Worm (Caenorhabditis elegans) whole organism, L4/young adult: ENCODE data around the gene F53A2.1.
A peak's percentile ranks its signal among the peaks of the same experiment; 100 is the strongest.

ENCODE experiments used
- W03F9.2 ChIP-seq: fragments of 150-350 bp; optimal IDR thresholded peaks from 2 replicates; lab custom pipeline; 2014; ENCODE audit warnings: missing biosample characterization, missing genetic modification characterization
- dao-5 ChIP-seq: sonication (generic microtip); optimal IDR thresholded peaks from 2 replicates; lab custom pipeline; 2016; ENCODE audit warnings: missing genotype, missing genetic modification characterization, moderate library complexity, missing compliant biosample characterization
- him-1 ChIP-seq: sonication (generic microtip); optimal IDR thresholded peaks from 2 replicates; lab custom pipeline; 2016; ENCODE audit warnings: missing genotype, missing genetic modification reagents, missing genetic modification characterization, missing compliant biosample characterization

The F53A2.1 gene

DNA sequence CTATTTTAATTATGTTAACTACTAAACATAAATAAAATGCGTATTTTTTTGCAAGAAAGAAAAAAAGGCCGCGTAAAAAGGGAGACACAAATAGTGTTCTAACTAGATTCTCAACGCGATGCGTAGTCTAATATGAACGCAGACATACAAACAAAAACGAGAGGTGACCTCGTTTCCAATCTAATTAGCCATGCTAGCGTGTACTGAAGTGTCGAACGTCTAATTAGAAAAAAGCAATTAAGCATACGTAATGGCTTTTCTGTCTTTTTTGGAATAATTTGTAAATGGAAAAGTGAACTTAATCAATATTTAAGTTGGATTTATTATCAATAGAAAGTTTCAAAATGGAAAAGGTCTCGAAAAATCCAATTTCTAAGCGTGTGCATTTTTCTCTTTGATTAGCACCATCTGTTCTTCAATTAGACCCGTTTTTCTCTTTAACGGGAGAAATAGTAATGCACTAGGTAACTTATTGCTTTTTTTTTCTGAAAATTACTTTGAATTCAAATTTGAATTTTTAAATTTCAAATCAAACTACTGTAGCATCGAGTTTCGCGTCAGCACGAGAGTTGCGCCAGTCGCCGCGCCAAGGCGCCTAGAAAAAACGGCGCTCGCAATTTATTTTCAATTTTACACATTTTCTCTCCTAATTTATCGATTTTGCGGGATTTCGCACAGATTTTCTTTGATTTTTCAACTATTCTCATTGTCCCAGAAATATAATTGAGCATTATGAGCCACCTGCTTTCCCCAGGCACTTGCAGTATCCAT lies 16.1 kb upstream of the F53A2.1 start:
- TF ChIP-seq dao-5 (tag; lab: Kevin White, UChicago) (no peak), him-1 (tag; lab: Kevin White, UChicago) (no peak), W03F9.2 (tag; lab: Kevin White, UChicago) (peak; percentile 25)

DNA sequence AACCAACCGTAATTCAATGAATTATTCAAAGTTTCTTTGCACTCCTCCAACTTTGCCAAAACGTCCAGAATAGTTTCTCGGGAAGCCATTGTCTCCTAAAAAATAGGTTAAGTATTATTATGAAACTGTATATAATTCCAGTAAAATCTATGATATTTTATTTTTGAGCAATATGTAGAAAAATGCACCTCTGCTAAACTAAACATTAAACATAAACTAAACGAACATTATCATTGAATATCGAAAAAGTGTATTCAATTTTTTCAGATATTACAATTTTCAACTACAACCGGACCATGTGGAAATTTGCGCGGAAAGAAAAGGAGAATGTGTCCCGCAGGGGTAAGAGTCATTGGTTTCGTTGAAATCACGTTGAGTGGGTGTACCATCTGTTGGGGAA lies 15.0 kb upstream of the F53A2.1 start, which contains the start of gene F53A2.3:
F53A2.3 (minus strand) TSS at position 101 of the 400 bp plus-strand sequence.
- no peak for TF ChIP-seq W03F9.2 (tag; lab: Kevin White, UChicago)
- TF ChIP-seq him-1 (tag; lab: Kevin White, UChicago), result no peak
- no peak for TF ChIP-seq dao-5 (tag; lab: Kevin White, UChicago)

DNA sequence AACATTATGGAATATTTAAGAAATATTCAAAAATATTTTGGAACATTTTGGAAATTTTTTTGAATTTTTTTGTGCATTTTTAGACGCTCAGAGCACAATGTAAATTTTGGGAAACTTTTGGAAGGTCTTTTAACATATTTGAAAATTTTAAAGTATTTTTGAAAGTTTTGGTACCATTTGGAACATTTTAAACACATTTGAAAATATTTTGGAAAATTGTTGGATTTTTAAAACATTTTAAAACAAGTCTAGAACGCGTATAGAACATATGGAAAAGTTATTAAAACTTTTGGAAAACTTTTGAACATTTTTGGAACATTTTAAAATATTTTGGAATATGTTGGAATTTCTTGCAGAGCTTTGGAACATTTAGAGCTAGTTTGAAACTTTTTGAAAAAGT lies 9.1 kb upstream of the F53A2.1 start, which contains the start of gene sdz-20:
sdz-20 (plus strand) TSS at position 301 of the 400 bp plus-strand sequence.
- TF ChIP-seq him-1 (tag; lab: Kevin White, UChicago), result no peak
- no peak for TF ChIP-seq dao-5 (tag; lab: Kevin White, UChicago)
- TF ChIP-seq W03F9.2 (tag; lab: Kevin White, UChicago), result no peak

DNA sequence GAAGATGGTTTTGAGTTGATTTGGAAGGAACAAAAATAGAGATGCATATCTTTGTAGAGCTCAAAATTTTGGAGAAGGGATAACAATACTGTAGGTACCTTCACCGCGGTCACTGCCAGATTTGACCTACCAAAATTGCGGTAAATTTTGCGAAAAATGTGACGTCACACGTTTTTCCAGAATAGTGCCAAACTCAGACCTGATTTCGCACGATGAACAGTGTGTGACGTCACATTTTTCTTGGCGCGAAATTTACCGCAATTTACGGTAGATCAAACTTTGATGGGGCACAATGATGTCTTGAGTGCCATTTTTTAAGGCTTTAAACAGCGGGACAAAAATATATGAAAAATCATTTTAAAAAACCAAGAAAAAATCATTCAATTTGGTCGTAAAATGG lies 4.3 kb upstream of the F53A2.1 start:
- TF ChIP-seq W03F9.2 (tag; lab: Kevin White, UChicago) (no peak), dao-5 (tag; lab: Kevin White, UChicago) (no peak)

DNA sequence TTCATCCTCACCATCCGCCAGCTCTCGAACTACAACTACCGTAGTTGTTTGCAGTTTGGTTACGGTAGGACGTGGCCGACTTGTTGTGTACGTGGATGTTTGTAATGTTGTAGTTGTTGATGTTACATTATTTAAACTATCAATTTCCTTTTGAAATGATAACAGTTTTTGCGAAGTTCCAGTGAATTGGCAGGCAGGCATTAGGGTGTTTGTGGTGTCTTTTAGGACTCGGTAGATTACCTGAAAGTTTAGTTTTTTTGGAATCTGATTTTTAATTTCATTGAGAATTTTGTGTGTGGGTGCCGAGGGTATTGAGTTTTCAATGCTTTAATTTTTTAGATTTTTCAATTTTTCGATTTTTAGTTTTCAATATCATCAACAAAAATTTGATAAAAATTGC lies 2.1 kb downstream of the F53A2.1 start, which contains the start of gene F53A2.11:
F53A2.11 (minus strand) TSS at position 101 of the 400 bp plus-strand sequence.
- TF ChIP-seq him-1 (tag; lab: Kevin White, UChicago) (no peak), W03F9.2 (tag; lab: Kevin White, UChicago) (no peak), dao-5 (tag; lab: Kevin White, UChicago) (no peak)

DNA sequence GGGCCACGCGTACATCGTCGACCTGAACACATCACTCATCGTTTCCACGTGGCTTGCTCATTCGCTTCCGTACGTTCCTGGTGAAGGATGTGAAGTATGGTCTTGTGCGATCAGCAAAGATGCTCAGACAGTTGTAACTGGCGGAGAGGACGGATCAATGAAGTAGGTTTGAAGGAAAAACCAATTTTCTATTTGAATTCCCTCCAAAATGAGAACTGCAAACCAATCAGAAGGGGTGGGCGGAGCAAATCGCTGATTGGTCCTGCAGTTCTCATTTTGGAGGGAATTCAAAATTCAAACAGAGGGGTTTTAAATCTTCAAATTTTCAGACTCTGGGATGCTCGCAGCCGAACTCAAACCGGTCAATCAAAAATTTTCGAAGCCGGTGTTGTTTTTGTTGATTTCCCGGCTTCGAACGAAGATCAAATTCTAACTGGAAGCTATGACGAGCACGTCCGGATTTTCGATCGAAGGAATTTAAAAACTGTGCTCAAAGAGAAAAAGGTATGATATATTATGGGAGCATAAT lies 7.2 kb downstream of the F53A2.1 start:
- no peak for TF ChIP-seq dao-5 (tag; lab: Kevin White, UChicago)

DNA sequence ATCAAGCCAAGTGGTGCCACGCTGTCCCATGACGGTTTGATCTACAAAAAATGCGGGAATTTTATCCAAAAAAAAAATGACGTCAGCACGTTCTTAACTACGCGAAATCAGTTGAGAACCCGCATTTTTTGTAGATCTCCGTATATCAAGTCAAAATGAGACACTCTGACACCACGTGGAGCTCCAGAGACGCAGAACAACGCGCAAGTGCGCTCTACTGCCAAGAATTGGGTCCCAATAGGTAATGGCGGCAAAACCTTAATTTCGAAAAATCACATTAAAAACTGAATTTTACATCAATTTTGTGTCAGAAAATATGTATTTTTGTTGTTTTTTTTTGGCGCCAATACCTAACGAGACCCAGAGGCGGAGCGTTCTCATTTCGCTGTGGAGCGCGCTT lies 7.7 kb downstream of the F53A2.1 start:
- TF ChIP-seq dao-5 (tag; lab: Kevin White, UChicago) (no peak), him-1 (tag; lab: Kevin White, UChicago) (no peak), W03F9.2 (tag; lab: Kevin White, UChicago) (no peak)

DNA sequence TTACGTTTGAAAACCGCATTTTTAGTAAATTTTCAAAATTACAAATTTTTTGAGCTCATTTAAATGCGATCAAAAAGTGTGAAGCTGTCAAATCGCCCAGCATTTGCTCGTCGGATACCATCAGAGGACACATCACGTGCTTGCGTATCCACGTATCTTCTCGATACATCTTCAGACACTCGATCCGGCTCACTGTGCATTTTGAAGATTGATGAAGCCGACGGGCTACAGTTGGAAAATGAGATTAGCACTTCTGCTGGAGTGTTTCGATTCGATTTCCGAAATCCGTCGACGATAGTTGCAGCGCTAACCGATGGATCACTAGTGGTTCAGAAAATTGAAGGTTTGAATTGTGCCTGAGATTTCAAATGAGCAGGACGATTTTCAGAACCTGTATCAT lies 9.6 kb downstream of the F53A2.1 start, which contains the start of gene dph-7:
dph-7 (plus strand) TSS at position 53 of the 400 bp plus-strand sequence.
- TF ChIP-seq him-1 (tag; lab: Kevin White, UChicago) (no peak), dao-5 (tag; lab: Kevin White, UChicago) (no peak), W03F9.2 (tag; lab: Kevin White, UChicago) (no peak)

DNA sequence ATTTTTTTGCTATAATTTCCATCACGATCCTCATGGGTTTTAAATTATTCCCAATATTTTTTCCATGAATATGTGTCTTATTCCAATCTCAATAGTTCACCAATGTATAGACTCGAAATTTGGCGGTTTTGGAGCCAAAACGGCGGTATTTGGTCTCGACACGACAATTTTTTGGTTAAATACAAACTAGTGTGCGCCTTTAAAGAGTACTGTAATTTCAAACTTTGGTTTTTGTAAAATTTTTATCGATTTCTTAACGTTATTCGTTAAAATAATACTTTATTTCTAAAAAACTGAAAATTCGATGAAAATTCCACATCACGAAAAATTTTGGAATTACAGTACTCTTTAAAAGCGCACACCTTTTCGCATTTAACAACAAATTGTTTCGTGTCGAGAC lies 10.0 kb downstream of the F53A2.1 start:
- TF ChIP-seq W03F9.2 (tag; lab: Kevin White, UChicago), result no peak
- TF ChIP-seq him-1 (tag; lab: Kevin White, UChicago), result no peak
- TF ChIP-seq dao-5 (tag; lab: Kevin White, UChicago), result no peak

DNA sequence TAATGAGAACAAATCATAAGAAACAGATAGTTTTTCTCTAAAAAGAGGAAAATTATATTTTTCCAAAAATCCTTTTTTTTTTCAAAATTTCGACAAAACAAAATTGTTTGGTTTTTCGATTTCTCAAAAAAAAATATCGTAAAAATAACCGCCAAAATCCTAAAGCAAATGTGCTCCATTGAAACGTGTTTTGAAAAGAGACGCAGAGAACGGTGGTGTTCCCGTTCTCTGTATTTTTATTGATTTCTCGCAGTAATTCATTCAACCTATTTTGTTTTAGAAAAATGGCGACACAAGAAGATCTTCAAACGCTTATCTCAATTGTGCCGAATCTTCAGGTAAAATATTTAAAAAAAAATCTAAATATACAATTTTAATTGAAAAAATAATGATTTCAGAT lies 10.9 kb downstream of the F53A2.1 start, which contains the start of gene Y43F4B.10:
Y43F4B.10 (plus strand) TSS at position 281 of the 400 bp plus-strand sequence.
- TF ChIP-seq him-1 (tag; lab: Kevin White, UChicago) (no peak), dao-5 (tag; lab: Kevin White, UChicago) (no peak), W03F9.2 (tag; lab: Kevin White, UChicago) (no peak)

DNA sequence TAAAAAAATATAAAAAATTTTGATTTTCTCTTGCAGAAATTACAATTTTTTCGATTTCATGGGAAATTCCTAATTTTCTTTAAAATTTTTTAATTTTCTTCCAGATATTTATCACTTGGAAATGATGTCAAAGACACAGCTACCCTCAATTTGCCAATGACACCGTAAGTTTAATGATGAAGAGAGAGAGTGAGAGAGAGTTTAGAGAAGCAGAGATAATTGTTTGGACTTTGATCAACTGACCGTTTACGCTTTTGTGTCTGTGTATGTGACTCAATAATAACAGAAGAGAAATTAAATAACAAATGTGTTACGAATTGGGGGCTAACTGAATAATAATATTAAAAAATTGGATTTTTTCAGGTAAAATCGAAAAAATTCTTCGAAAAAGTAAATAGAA lies 14.1 kb downstream of the F53A2.1 start:
- TF ChIP-seq him-1 (tag; lab: Kevin White, UChicago), result no peak
- TF ChIP-seq dao-5 (tag; lab: Kevin White, UChicago), result no peak
- no peak for TF ChIP-seq W03F9.2 (tag; lab: Kevin White, UChicago)

DNA sequence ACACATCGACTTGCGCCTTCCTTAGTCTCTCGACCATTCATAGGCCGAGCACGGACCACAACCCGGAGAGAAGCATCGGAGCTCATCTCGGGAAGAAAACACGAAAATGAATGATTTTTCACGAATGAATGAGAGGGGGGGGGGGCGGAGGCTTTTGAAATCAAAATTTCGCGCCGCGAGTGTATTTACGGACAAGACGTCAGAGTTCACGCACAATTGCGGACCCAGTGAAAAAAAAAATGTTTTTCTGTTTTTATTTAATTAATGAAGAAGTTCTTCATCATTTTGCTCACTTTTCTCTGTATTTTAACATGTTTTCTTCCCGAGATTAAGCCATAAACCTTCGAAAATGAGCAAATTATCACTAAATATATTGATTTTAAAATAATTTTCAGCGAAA lies 17.5 kb downstream of the F53A2.1 start, which contains the start of the genes klp-19 and slc-36.1:
klp-19 (minus strand) TSS at position 153 of the 400 bp plus-strand sequence.
slc-36.1 (plus strand) TSS at position 396 of the 400 bp plus-strand sequence.
- TF ChIP-seq W03F9.2 (tag; lab: Kevin White, UChicago), result peak; percentile 52
- TF ChIP-seq dao-5 (tag; lab: Kevin White, UChicago), result no peak
- no peak for TF ChIP-seq him-1 (tag; lab: Kevin White, UChicago)

DNA sequence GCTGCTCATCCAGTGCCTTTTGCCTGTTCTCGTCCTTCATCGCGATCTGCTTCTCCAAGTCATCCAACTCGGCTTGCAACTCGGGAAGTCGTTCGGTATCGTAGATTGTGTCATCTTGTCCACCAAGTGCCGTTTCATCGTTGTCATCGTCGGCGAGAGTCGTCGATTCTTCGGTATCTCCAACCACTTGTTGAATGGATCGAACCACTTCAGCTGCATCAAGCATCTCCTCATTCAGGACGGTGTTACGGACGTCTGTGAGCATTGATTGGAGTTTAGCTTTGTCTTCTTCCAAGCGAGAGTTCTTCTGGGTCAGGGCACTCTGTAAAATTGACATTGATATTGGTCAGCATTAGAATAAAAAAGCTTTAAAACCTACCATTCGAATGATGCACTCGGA lies 19.1 kb downstream of the F53A2.1 start:
- TF ChIP-seq dao-5 (tag; lab: Kevin White, UChicago) (no peak), W03F9.2 (tag; lab: Kevin White, UChicago) (no peak), him-1 (tag; lab: Kevin White, UChicago) (no peak)
